Fruit fly (Drosophila melanogaster) whole organism, embryonic: ENCODE measurements around the gene MAPk-Ak2.

Source experiments
- CG10321 ChIP-seq: fragments of 200-800 bp; sonication (Bioruptor generic); IDR thresholded peaks from 2 replicates; pipeline ENCODE4 v1.3.6; 2022; ENCODE audit warnings: missing biosample characterization, missing genetic modification characterization
- CG12299 ChIP-seq: fragments of 200-800 bp; sonication (Bioruptor generic); optimal IDR thresholded peaks from 2 replicates; lab custom pipeline; 2018; ENCODE audit warnings: missing biosample characterization, mild to moderate bottlenecking, missing genetic modification characterization
- CG1602 ChIP-seq: fragments of 200-800 bp; sonication (Bioruptor generic); optimal IDR thresholded peaks from 3 replicates; lab custom pipeline; 2016; ENCODE audit warnings: missing biosample characterization, missing genetic modification characterization
- Fer1 ChIP-seq: fragments of 200-800 bp; sonication (Bioruptor generic); optimal IDR thresholded peaks from 2 replicates; lab custom pipeline; 2017; ENCODE audit warnings: missing biosample characterization, mild to moderate bottlenecking, missing genetic modification characterization
- Mad ChIP-seq: fragments of 200-800 bp; sonication (Bioruptor generic); optimal IDR thresholded peaks from 2 replicates; lab custom pipeline; 2016; ENCODE audit warnings: missing biosample characterization, missing genetic modification characterization
- bbx ChIP-seq: fragments of 200-800 bp; sonication (Bioruptor generic); IDR thresholded peaks from 2 replicates; pipeline ENCODE4 v1.3.6; 2022; ENCODE audit warnings: missing biosample characterization, missing genetic modification characterization; ENCODE audit not compliant: partially characterized antibody
- ftz-f1 ChIP-seq: fragments of 200-800 bp; sonication (Bioruptor generic); optimal IDR thresholded peaks from 2 replicates; lab custom pipeline; 2016; ENCODE audit warnings: missing biosample characterization, missing genetic modification characterization
- gcm ChIP-seq: fragments of 200-800 bp; sonication (Bioruptor generic); optimal IDR thresholded peaks from 2 replicates; lab custom pipeline; 2019; ENCODE audit warnings: missing biosample characterization, mild to moderate bottlenecking, missing genetic modification characterization, moderate library complexity
- insv ChIP-seq, 2 experiments: fragments of 200-800 bp; sonication (Bioruptor generic); optimal IDR thresholded peaks; 3 replicates each; lab custom pipeline; 2016 to 2018; ENCODE audit warnings: missing biosample characterization in 2 of 2, missing genetic modification characterization in 2 of 2
- psq ChIP-seq: fragments of 200-800 bp; sonication (Bioruptor generic); optimal IDR thresholded peaks from 2 replicates; lab custom pipeline; 2017; ENCODE audit warnings: missing biosample characterization, missing genetic modification characterization
- sd ChIP-seq: fragments of 200-800 bp; sonication (Bioruptor generic); optimal IDR thresholded peaks from 3 replicates; lab custom pipeline; 2018; ENCODE audit warnings: missing biosample characterization, mild to moderate bottlenecking, missing genetic modification characterization, moderate library complexity

- no peak for TF ChIP-seq CG10321 (GFP tag; lab: Robert Waterston, UW)
- no peak for TF ChIP-seq Fer1 (GFP tag; lab: Kevin White, UChicago)
- no peak for TF ChIP-seq insv (GFP tag; optimal IDR thresholded peaks at IDR 0.05; lab: Kevin White, UChicago)
- TF ChIP-seq CG1602 (GFP tag; lab: Kevin White, UChicago) = no peak
- no peak for TF ChIP-seq CG12299 (tag; lab: Kevin White, UChicago)
- TF ChIP-seq gcm = no peak
- TF ChIP-seq psq (GFP tag; lab: Kevin White, UChicago) = no peak
- TF ChIP-seq sd = no peak
- TF ChIP-seq ftz-f1 = no peak
- TF ChIP-seq bbx (GFP tag; lab: Robert Waterston, UW) = no peak
- no peak for TF ChIP-seq Mad
These were observed 36.6 kb upstream of the MAPk-Ak2 start for dm6 chrX:5800634-5801033.
